Worm (Caenorhabditis elegans): ENCODE measurements around the gene decr-1.2.

Gene decr-1.2

ce11 chrII:8554568-8554967 lies 9.2 kb downstream of the decr-1.2 start:
- no peak for TF ChIP-seq fkh-3 (tag; optimal IDR thresholded peaks at IDR 0.05)
- no peak for TF ChIP-seq unc-130 (GFP tag; optimal IDR thresholded peaks at IDR 0.05)
- TF ChIP-seq lin-35 (GFP tag; optimal IDR thresholded peaks at IDR 0.05): no peak
- TF ChIP-seq lsy-27 (tag; optimal IDR thresholded peaks at IDR 0.05; ENCODE audit: borderline replicate concordance, insufficient read depth): no peak
- no peak for TF ChIP-seq Y79H2A.3 (GFP tag; conservative IDR thresholded peaks at IDR 0.05)
- no peak for TF ChIP-seq hlh-12 (tag; optimal IDR thresholded peaks at IDR 0.05)
- no peak for TF ChIP-seq mes-4 (tag; optimal IDR thresholded peaks at IDR 0.05)
- no peak for TF ChIP-seq ztf-22 (GFP tag; optimal IDR thresholded peaks at IDR 0.05)
- TF ChIP-seq B0019.2 (GFP tag; conservative IDR thresholded peaks at IDR 0.05): no peak
- TF ChIP-seq sptf-2 (GFP tag; optimal IDR thresholded peaks at IDR 0.05): no peak
- no peak for TF ChIP-seq K11D2.4 (GFP tag; IDR thresholded peaks at IDR 0.05)
- no peak for TF ChIP-seq T26A5.8 (tag; optimal IDR thresholded peaks at IDR 0.05)

DNA sequence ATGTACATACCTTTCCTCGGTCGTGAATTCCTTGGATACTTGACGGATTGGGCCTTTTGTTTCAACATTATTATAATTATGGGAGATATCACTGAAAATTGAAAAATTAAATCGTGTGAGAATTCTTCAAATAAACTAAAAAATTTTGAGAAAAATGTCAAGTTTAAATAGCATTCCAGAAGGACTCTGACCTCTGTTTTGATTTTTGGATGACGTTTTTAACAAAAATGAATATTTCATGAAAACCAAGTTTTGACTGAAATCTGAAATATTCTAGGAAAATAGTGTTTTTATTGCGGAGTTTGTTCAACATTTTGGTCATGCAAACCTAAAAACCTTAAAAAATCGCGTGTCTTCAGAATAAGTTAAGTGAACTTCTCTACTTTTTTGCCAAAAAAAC lies 10.8 kb downstream of the decr-1.2 start, which contains the start of gene glb-27:
Gene glb-27 (minus strand): TSS at position 101 of the 400 bp plus-strand sequence.
- TF ChIP-seq let-607 (tag; optimal IDR thresholded peaks at IDR 0.05) (no peak), snpc-1.3 (tag; optimal IDR thresholded peaks at IDR 0.05; ENCODE audit: insufficient read depth) (no peak), ceh-27 (GFP tag; optimal IDR thresholded peaks at IDR 0.05) (no peak), unc-130 (GFP tag; optimal IDR thresholded peaks at IDR 0.05) (no peak), lin-54 (GFP tag; optimal IDR thresholded peaks at IDR 0.05) (no peak), madf-10 (tag; optimal IDR thresholded peaks at IDR 0.05) (no peak), T26A5.8 (tag; optimal IDR thresholded peaks at IDR 0.05) (no peak), attf-5 (GFP tag; optimal IDR thresholded peaks at IDR 0.05) (no peak), zim-3 (tag; optimal IDR thresholded peaks at IDR 0.05) (no peak), nhr-90 (tag; optimal IDR thresholded peaks at IDR 0.05) (no peak)

DNA sequence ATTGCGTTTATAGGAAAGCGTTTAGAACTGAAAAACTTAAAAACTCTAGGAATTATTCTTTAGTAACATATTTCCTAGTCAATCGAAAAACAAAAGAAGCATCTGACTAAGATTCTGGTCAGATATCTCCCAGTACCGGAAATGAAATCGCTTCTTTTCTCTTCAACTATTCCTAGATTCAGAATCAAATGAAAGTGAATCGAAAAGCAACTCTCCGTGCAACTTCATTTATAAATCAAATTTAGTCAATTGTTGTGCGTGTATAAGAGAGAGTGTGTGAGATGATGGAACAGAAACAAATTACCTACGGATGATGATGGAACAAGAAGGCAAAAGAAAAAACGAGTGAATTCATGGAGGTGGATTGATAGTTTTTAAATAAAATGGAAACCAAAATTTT lies 13.8 kb downstream of the decr-1.2 start:
- TF ChIP-seq T07F8.4 (tag; optimal IDR thresholded peaks at IDR 0.05) (no peak), K11D2.4 (GFP tag; IDR thresholded peaks at IDR 0.05) (no peak), ztf-6 (GFP tag; IDR thresholded peaks at IDR 0.05) (no peak), chd-7 (tag; optimal IDR thresholded peaks at IDR 0.05) (no peak), xnd-1 (tag; optimal IDR thresholded peaks at IDR 0.05) (no peak), ets-4 (GFP tag; optimal IDR thresholded peaks at IDR 0.05) (no peak), egl-18 (GFP tag; IDR thresholded peaks at IDR 0.05) (no peak)

- TF ChIP-seq hlh-26 (GFP tag; conservative IDR thresholded peaks at IDR 0.05): no peak
- TF ChIP-seq rcor-1 (GFP tag; IDR thresholded peaks at IDR 0.05): peak; percentile 92
- peak; percentile 78 for TF ChIP-seq B0035.1 (tag; optimal IDR thresholded peaks at IDR 0.05)
- TF ChIP-seq snpc-1.1 (tag; optimal IDR thresholded peaks at IDR 0.05; ENCODE audit: insufficient read depth): peak; percentile 14
- TF ChIP-seq attf-3 (GFP tag; conservative IDR thresholded peaks at IDR 0.05): peak; percentile 85
- peak; percentile 16 for TF ChIP-seq F57A8.1 (GFP tag; optimal IDR thresholded peaks at IDR 0.05)
- TF ChIP-seq akir-1 (GFP tag; optimal IDR thresholded peaks at IDR 0.05): peak; percentile 36
- TF ChIP-seq snpc-4 (GFP tag; optimal IDR thresholded peaks at IDR 0.05): no peak
- peak in 3 of 4 experiments; percentile 84 to 89 (median 89) for TF ChIP-seq snpc-4 (tag; optimal IDR thresholded peaks at IDR 0.05)
- no peak for TF ChIP-seq mxl-1 (tag; optimal IDR thresholded peaks at IDR 0.05)
- TF ChIP-seq let-607 (tag; optimal IDR thresholded peaks at IDR 0.05): peak; percentile 99
- no peak for TF ChIP-seq Y53F4B.3 (GFP tag; IDR thresholded peaks at IDR 0.05)
- no peak; the same call in 1 of the 2 replicates for TF ChIP-seq hmg-20 (GFP tag; IDR thresholded peaks at IDR 0.05)
- TF ChIP-seq Y79H2A.3 (GFP tag; conservative IDR thresholded peaks at IDR 0.05): no peak
- peak; percentile 18 for TF ChIP-seq snpc-3.4 (tag; optimal IDR thresholded peaks at IDR 0.05)
- peak; percentile 39 for TF ChIP-seq ccch-3 (GFP tag; optimal IDR thresholded peaks at IDR 0.05)
- TF ChIP-seq sea-2 (GFP tag; IDR thresholded peaks at IDR 0.05): no peak
- TF ChIP-seq ama-1 (optimal IDR thresholded peaks at IDR 0.05): peak; percentile 68
- TF ChIP-seq ama-1 (GFP tag; optimal IDR thresholded peaks at IDR 0.05): no peak
- no peak for TF ChIP-seq aptf-3 (GFP tag; IDR thresholded peaks at IDR 0.05)
- peak; percentile 82 for TF ChIP-seq gei-17 (GFP tag; optimal IDR thresholded peaks at IDR 0.05)
Measured at ce11 chrII:8561227-8561626, 15.8 kb downstream of the decr-1.2 start, which contains the start of gene iff-2. Gene iff-2 (minus strand): TSS chrII:8561367.

Data from whole organism, young adult.